Fruit fly (Drosophila melanogaster) whole organism, wandering third instar larva: ENCODE data around the gene Ude.

ENCODE experiments used
- Vsx2 ChIP-seq: fragments of 200-300, 225-300 bp; sonication (Bioruptor generic); optimal IDR thresholded peaks from 2 replicates; lab custom pipeline; 2018; ENCODE audit warnings: missing biosample characterization, missing genetic modification characterization; ENCODE audit not compliant: partially characterized antibody
- fru ChIP-seq: fragments of 200-800 bp; sonication (Bioruptor generic); optimal IDR thresholded peaks from 3 replicates; lab custom pipeline; 2016; ENCODE audit warnings: missing biosample characterization, mild to moderate bottlenecking, missing genetic modification characterization

Ude gene

dm6 chr3R:24749055-24749992, 50.1 kb downstream of the Ude start, which contains the start of gene tld:
TSS of gene tld (plus strand) at chr3R:24749731.
- peak; percentile 21 for TF ChIP-seq Vsx2 (GFP tag; lab: Kevin White, UChicago)
- TF ChIP-seq fru (GFP tag; lab: Kevin White, UChicago) = no peak
